Worm (Caenorhabditis elegans) whole organism, L4 larva: ENCODE data around the gene wrt-7.

Experiments
- F10B5.3 ChIP-seq: sonication (generic microtip); optimal IDR thresholded peaks from 2 replicates; lab custom pipeline; 2016; ENCODE audit warnings: mild to moderate bottlenecking, missing genetic modification characterization, missing compliant biosample characterization
- ama-1 ChIP-seq: fragments of 150-350 bp; optimal IDR thresholded peaks from 2 replicates; lab custom pipeline; 2014; ENCODE audit warnings: inconsistent platforms, mixed read lengths
- daf-12 ChIP-seq: fragments of 150-350 bp; optimal IDR thresholded peaks from 2 replicates; lab custom pipeline; 2014; ENCODE audit warnings: missing biosample characterization, missing genetic modification reagents, missing genetic modification characterization
- dmd-8 ChIP-seq: fragments of 200-800 bp; sonication (Bioruptor generic); IDR thresholded peaks from 2 replicates; pipeline ENCODE4 v1.3.6; 2022; ENCODE audit warnings: missing genetic modification characterization, missing compliant biosample characterization
- egl-27 ChIP-seq: sonication (generic microtip); optimal IDR thresholded peaks from 3 replicates; lab custom pipeline; 2017; ENCODE audit warnings: missing biosample characterization, missing genetic modification reagents, missing genetic modification characterization
- lin-15B ChIP-seq: fragments of 150-350 bp; sonication (generic microtip); optimal IDR thresholded peaks from 3 replicates; lab custom pipeline; 2014; ENCODE audit warnings: missing biosample characterization, missing genetic modification characterization
- mep-1 ChIP-seq: fragments of 150-350 bp; sonication (generic microtip); optimal IDR thresholded peaks from 3 replicates; lab custom pipeline; 2014; ENCODE audit warnings: missing biosample characterization, missing genetic modification characterization
- nhr-6 ChIP-seq: fragments of 150-350 bp; optimal IDR thresholded peaks from 2 replicates; lab custom pipeline; 2014; ENCODE audit warnings: missing biosample characterization, missing genetic modification characterization
- nhr-76 ChIP-seq: fragments of 150-350 bp; optimal IDR thresholded peaks from 2 replicates; lab custom pipeline; 2014; ENCODE audit warnings: missing biosample characterization, missing genetic modification characterization
- sdz-12 ChIP-seq: fragments of 200-800 bp; sonication (Bioruptor generic); optimal IDR thresholded peaks from 2 replicates; lab custom pipeline; 2018; ENCODE audit warnings: mild to moderate bottlenecking, missing genetic modification characterization, missing compliant biosample characterization
- tag-97 ChIP-seq: fragments of 200-800 bp; sonication (Bioruptor generic); IDR thresholded peaks from 2 replicates; pipeline ENCODE4 v1.3.6; 2022; ENCODE audit warnings: missing genetic modification characterization, missing compliant biosample characterization
- unc-39 ChIP-seq: sonication (generic microtip); optimal IDR thresholded peaks from 2 replicates; lab custom pipeline; 2017; ENCODE audit warnings: missing biosample characterization, missing genetic modification characterization

DNA sequence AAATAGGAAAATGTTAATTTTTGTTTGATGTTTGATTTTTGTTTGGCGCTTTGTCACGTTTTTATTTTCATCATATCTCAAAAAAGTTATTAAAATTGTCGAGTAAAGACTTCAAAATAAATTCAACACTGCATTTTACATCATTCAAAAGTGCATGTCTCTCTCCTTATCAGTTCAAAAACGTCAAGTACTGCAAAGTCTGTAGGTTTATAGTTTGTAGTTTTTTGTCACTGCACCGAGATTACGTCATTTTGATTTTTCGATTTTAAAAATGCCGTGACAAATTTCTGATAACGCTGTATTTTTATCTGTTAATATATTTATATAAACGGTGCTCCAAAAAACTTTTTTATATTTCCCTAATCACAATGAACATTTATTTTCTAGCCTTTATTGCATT lies 17.3 kb upstream of the wrt-7 start, which contains the start of gene C29F3.7:
- peak; percentile 90 for TF ChIP-seq nhr-6 (tag; lab: Kevin White, UChicago)
- TF ChIP-seq egl-27 (tag; lab: Kevin White, UChicago) = no peak
- no peak for TF ChIP-seq lin-15B
- no peak for TF ChIP-seq ama-1 (lab: Kevin White, UChicago)
- TF ChIP-seq tag-97 = no peak
- no peak for TF ChIP-seq daf-12 (tag; lab: Kevin White, UChicago)
- TF ChIP-seq nhr-76 (tag; lab: Kevin White, UChicago) = no peak
- TF ChIP-seq F10B5.3 (tag; lab: Kevin White, UChicago) = no peak
- TF ChIP-seq dmd-8 (GFP tag; lab: Robert Waterston, UW) = no peak
- no peak for TF ChIP-seq sdz-12
- no peak for TF ChIP-seq mep-1 (tag; lab: Kevin White, UChicago)
- TF ChIP-seq unc-39 (tag; lab: Kevin White, UChicago) = no peak
